Worm (Caenorhabditis elegans): ENCODE results near the gene T14B4.9.

Gene T14B4.9

ce11 chrII:6741428-6741827 lies 7.8 kb upstream of the T14B4.9 start, which contains the start of gene exos-8 (continued):
- no peak for TF ChIP-seq pha-4 (tag; optimal IDR thresholded peaks at IDR 0.05)
- TF ChIP-seq nhr-2 (tag; optimal IDR thresholded peaks at IDR 0.05): no peak
- TF ChIP-seq unc-120 (tag; optimal IDR thresholded peaks at IDR 0.05; ENCODE audit: poor library complexity, severe bottlenecking): no peak

DNA sequence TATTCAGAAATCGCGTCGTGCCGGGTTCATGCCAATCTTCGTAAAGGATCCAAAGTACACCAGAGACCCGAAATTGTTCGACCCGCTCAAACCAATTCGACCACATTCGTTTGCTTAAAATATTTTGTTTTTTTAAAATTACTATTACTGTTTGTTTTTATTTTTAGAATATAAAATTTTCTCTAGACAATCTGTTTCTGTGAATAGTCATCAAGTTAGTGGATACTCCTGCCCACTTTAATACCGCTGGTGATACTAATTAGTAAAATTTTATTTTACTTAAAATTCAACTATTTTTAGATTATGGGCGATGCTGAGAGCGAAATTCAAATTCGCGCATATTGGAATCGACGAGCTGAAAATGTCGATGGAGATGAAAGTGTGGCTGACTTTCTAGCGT lies 3.0 kb upstream of the T14B4.9 start, which contains the start of gene T14B4.1:
Gene T14B4.1 (plus strand): TSS at position 301 of the 400 bp plus-strand sequence.
- TF ChIP-seq ztf-11 (tag; optimal IDR thresholded peaks at IDR 0.05) (no peak), drap-1 (GFP tag; optimal IDR thresholded peaks at IDR 0.05) (no peak), tbx-8 (GFP tag; optimal IDR thresholded peaks at IDR 0.05) (no peak), M03D4.4 (tag; optimal IDR thresholded peaks at IDR 0.05) (no peak), mab-5 (tag; optimal IDR thresholded peaks at IDR 0.05) (no peak), blmp-1 (tag; optimal IDR thresholded peaks at IDR 0.05) (no peak), nhr-12 (tag; optimal IDR thresholded peaks at IDR 0.05) (no peak), unc-120 (tag; optimal IDR thresholded peaks at IDR 0.05; ENCODE audit: poor library complexity, severe bottlenecking) (no peak), sem-2 (GFP tag; optimal IDR thresholded peaks at IDR 0.05) (no peak), mep-1 (tag; optimal IDR thresholded peaks at IDR 0.05) (no peak), ceh-83 (GFP tag; optimal IDR thresholded peaks at IDR 0.05) (no peak), elt-3 (tag; optimal IDR thresholded peaks at IDR 0.05) (no peak), unc-62 (GFP tag; optimal IDR thresholded peaks at IDR 0.05) (no peak), nhr-237 (tag; optimal IDR thresholded peaks at IDR 0.05) (no peak), nhr-2 (tag; optimal IDR thresholded peaks at IDR 0.05) (no peak)

DNA sequence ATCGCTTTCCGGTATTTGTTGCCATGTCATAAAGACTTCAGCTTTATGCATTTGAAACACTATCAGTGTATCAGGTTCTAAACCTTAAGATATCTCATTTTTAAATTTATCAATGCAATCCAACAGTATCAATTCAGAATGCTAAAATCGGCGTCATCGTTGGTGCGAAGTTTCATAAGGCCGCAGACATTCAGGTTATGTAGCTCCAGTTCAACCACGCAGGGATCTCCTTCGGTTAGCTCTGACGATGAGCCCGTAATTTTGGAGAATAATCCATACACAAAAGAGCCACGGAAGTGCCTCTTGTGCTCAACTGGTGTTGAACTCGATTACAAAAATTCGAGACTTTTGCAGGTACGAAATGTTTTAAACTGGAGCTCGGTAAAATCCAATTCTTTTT lies 2.4 kb upstream of the T14B4.9 start, which contains the start of gene mrps-18.C:
Gene mrps-18.C (plus strand): TSS at position 138 of the 400 bp plus-strand sequence.
- TF ChIP-seq elt-1 (tag; optimal IDR thresholded peaks at IDR 0.05; ENCODE audit: borderline replicate concordance, insufficient read depth): no peak
- TF ChIP-seq mep-1 (tag; optimal IDR thresholded peaks at IDR 0.05): no peak
- no peak for TF ChIP-seq snpc-4 (tag; optimal IDR thresholded peaks at IDR 0.05)

- TF ChIP-seq mep-1 (tag; optimal IDR thresholded peaks at IDR 0.05) (peak; percentile 76), unc-62 (GFP tag; optimal IDR thresholded peaks at IDR 0.05) (no peak), drap-1 (GFP tag; optimal IDR thresholded peaks at IDR 0.05) (no peak), ces-1 (GFP tag; optimal IDR thresholded peaks at IDR 0.05) (peak; percentile 50), hlh-1 (tag; optimal IDR thresholded peaks at IDR 0.05) (no peak), sptf-1 (tag; optimal IDR thresholded peaks at IDR 0.05) (peak; percentile 36), lsy-2 (tag; optimal IDR thresholded peaks at IDR 0.05) (peak; percentile 83), zip-8 (tag; optimal IDR thresholded peaks at IDR 0.05) (no peak), pha-4 (tag; optimal IDR thresholded peaks at IDR 0.05) (peak; percentile 34)
Observed at ce11 chrII:6734674-6735073, 1.1 kb upstream of the T14B4.9 start, which contains the start of gene T14B4.3. TSS of gene T14B4.3 (plus strand) at chrII:6734937.

ce11 chrII:6729331-6729730 lies 4.3 kb downstream of the T14B4.9 start, which contains the start of gene T14B4.8:
TSS of gene T14B4.8 (minus strand) at chrII:6729390.
- TF ChIP-seq zip-8 (tag; optimal IDR thresholded peaks at IDR 0.05) (no peak), sem-2 (GFP tag; optimal IDR thresholded peaks at IDR 0.05) (no peak), bed-3 (GFP tag; optimal IDR thresholded peaks at IDR 0.05) (no peak), lsy-2 (tag; optimal IDR thresholded peaks at IDR 0.05) (no peak), elt-3 (tag; optimal IDR thresholded peaks at IDR 0.05) (no peak), unc-62 (GFP tag; optimal IDR thresholded peaks at IDR 0.05) (peak; percentile 31), tbx-8 (GFP tag; optimal IDR thresholded peaks at IDR 0.05) (no peak), lin-32 (GFP tag; optimal IDR thresholded peaks at IDR 0.05) (no peak), ces-1 (GFP tag; optimal IDR thresholded peaks at IDR 0.05) (peak; percentile 77), mep-1 (tag; optimal IDR thresholded peaks at IDR 0.05) (peak; percentile 2), unc-120 (tag; optimal IDR thresholded peaks at IDR 0.05; ENCODE audit: poor library complexity, severe bottlenecking) (peak; percentile 24), lin-13 (tag; optimal IDR thresholded peaks at IDR 0.05) (no peak), M03D4.4 (tag; optimal IDR thresholded peaks at IDR 0.05) (no peak), unc-39 (tag; optimal IDR thresholded peaks at IDR 0.05) (no peak), ceh-83 (GFP tag; optimal IDR thresholded peaks at IDR 0.05) (no peak), cnd-1 (tag; optimal IDR thresholded peaks at IDR 0.05) (no peak), nhr-12 (tag; optimal IDR thresholded peaks at IDR 0.05) (no peak), pha-4 (tag; optimal IDR thresholded peaks at IDR 0.05) (no peak), drap-1 (GFP tag; optimal IDR thresholded peaks at IDR 0.05) (no peak), ham-2 (GFP tag; optimal IDR thresholded peaks at IDR 0.05) (no peak), ceh-39 (tag; optimal IDR thresholded peaks at IDR 0.05) (no peak), elt-1 (tag; optimal IDR thresholded peaks at IDR 0.05; ENCODE audit: borderline replicate concordance, insufficient read depth) (no peak), flh-1 (GFP tag; optimal IDR thresholded peaks at IDR 0.05) (no peak), ztf-11 (tag; optimal IDR thresholded peaks at IDR 0.05) (no peak), sptf-1 (tag; optimal IDR thresholded peaks at IDR 0.05) (peak; percentile 22)

All from whole organism, mixed stage, embryonic.